Fruit fly (Drosophila melanogaster) whole organism, adult: ENCODE data around the gene CG44194.

Experiments used
- CG11617 ChIP-seq: fragments of 200-800 bp; sonication (Bioruptor generic); optimal IDR thresholded peaks from 2 replicates; lab custom pipeline; 2017; ENCODE audit warnings: mild to moderate bottlenecking, missing biosample characterization, missing genetic modification reagents, missing genetic modification characterization
- CG12768 ChIP-seq: fragments of 200-800 bp; sonication (Bioruptor generic); optimal IDR thresholded peaks from 2 replicates; lab custom pipeline; 2017; ENCODE audit warnings: missing biosample characterization, missing genetic modification characterization, mild to moderate bottlenecking, moderate library complexity, missing genetic modification reagents
- CG5204 ChIP-seq: fragments of 200-800 bp; sonication (Bioruptor generic); optimal IDR thresholded peaks from 2 replicates; lab custom pipeline; 2016; ENCODE audit warnings: missing biosample characterization, missing genetic modification characterization
- CG7101 ChIP-seq: fragments of 200-800 bp; sonication (Bioruptor generic); optimal IDR thresholded peaks from 2 replicates; lab custom pipeline; 2018; ENCODE audit warnings: missing biosample characterization, mild to moderate bottlenecking, missing genetic modification characterization, moderate library complexity
- bab1 ChIP-seq: fragments of 200-800 bp; sonication (Bioruptor generic); optimal IDR thresholded peaks from 3 replicates; lab custom pipeline; 2019; ENCODE audit warnings: missing biosample characterization, mild to moderate bottlenecking, missing genetic modification characterization, moderate library complexity
- pad ChIP-seq: fragments of 200-800 bp; sonication (Bioruptor generic); optimal IDR thresholded peaks from 3 replicates; lab custom pipeline; 2017; ENCODE audit warnings: missing biosample characterization, missing genetic modification characterization, mild to moderate bottlenecking, moderate library complexity, missing genetic modification reagents

DNA sequence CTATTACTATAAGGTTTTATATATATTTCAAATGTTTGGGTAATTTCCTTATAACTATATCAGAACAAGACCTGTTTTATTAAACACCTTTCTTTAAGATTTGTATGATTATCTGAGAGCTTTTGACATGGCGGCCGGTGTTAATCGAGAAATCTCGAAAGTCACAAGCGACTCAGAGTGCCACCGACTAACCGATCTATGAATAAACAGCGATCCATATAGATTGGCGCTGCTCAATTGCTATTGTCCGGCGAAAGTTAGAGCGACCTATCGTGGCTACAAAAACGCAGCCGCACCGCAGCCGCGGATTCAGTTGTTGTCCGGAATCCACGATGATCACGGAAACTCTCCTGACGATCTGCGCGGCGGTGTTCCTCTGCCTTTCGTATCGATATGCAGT lies 34.0 kb downstream of the CG44194 start, which contains the start of gene Cyp304a1:
- TF ChIP-seq pad (no peak), CG11617 (no peak), CG7101 (tag; lab: Kevin White, UChicago) (no peak), CG5204 (GFP tag; lab: Kevin White, UChicago) (no peak), CG12768 (GFP tag; lab: Kevin White, UChicago) (no peak), bab1 (GFP tag; lab: Kevin White, UChicago) (no peak)
